Fruit fly (Drosophila melanogaster): ENCODE results near the gene mRpL21.
A peak's percentile ranks its signal among the peaks of the same experiment; 100 is the strongest.

Gene mRpL21

dm6 chr3L:19251643-19252042 lies 3.2 kb downstream of the mRpL21 start (continued):
- TF ChIP-seq cato (GFP tag; optimal IDR thresholded peaks at IDR 0.05; ENCODE audit: borderline replicate concordance) (no peak), CG31441 (GFP tag; IDR thresholded peaks at IDR 0.05) (peak; percentile 45; the same call in 1 of the 2 replicates), CG8359 (GFP tag; optimal IDR thresholded peaks at IDR 0.05; ENCODE audit: borderline replicate concordance) (no peak), CG13894 (tag; optimal IDR thresholded peaks at IDR 0.05) (no peak), pita (GFP tag; optimal IDR thresholded peaks at IDR 0.05) (no peak), NFAT (GFP tag; IDR thresholded peaks at IDR 0.05) (no peak), CG9215 (GFP tag; IDR thresholded peaks at IDR 0.05) (no peak), cas (GFP tag; IDR thresholded peaks at IDR 0.05) (no peak), CG12155 (GFP tag; optimal IDR thresholded peaks at IDR 0.05) (no peak), CG15269 (tag; optimal IDR thresholded peaks at IDR 0.05) (peak; percentile 37), Opbp (GFP tag; IDR thresholded peaks at IDR 0.05; ENCODE audit: partially characterized antibody) (no peak), croc (GFP tag; conservative IDR thresholded peaks at IDR 0.05) (no peak), CG17186 (GFP tag; optimal IDR thresholded peaks at IDR 0.05) (no peak), CG10147 (GFP tag; optimal IDR thresholded peaks at IDR 0.05) (peak; percentile 26), CG10267 (tag; optimal IDR thresholded peaks at IDR 0.05) (peak; percentile 19), CG17359 (tag; optimal IDR thresholded peaks at IDR 0.05) (peak; percentile 1), bsh (GFP tag; optimal IDR thresholded peaks at IDR 0.05) (peak in 1 of 2 experiments; percentile 47), nau (GFP tag; optimal IDR thresholded peaks at IDR 0.05) (no peak), HLH4C (GFP tag; IDR thresholded peaks at IDR 0.05; ENCODE audit: partially characterized antibody) (no peak), maf-S (GFP tag; optimal IDR thresholded peaks at IDR 0.05) (no peak), stwl (tag; optimal IDR thresholded peaks at IDR 0.05) (no peak), CG4820 (GFP tag; optimal IDR thresholded peaks at IDR 0.05) (peak; percentile 11), Meics (GFP tag; optimal IDR thresholded peaks at IDR 0.05) (peak; percentile 33), dimm (GFP tag; IDR thresholded peaks at IDR 0.05) (no peak), CG18262 (tag; optimal IDR thresholded peaks at IDR 0.05) (peak; percentile 50), grau (tag; optimal IDR thresholded peaks at IDR 0.05) (peak; percentile 55), Dll (GFP tag; IDR thresholded peaks at IDR 0.05; ENCODE audit: partially characterized antibody) (no peak), bab2 (GFP tag; optimal IDR thresholded peaks at IDR 0.05) (no peak), Six4 (GFP tag; optimal IDR thresholded peaks at IDR 0.05) (no peak), phol (tag; optimal IDR thresholded peaks at IDR 0.05) (peak; percentile 47), Hand (GFP tag; optimal IDR thresholded peaks at IDR 0.05) (no peak), wdn (GFP tag; IDR thresholded peaks at IDR 0.05) (no peak), MTF-1 (GFP tag; optimal IDR thresholded peaks at IDR 0.05; ENCODE audit: borderline replicate concordance) (no peak), Ssrp (tag; optimal IDR thresholded peaks at IDR 0.05) (peak; percentile 18), CG15601 (tag; optimal IDR thresholded peaks at IDR 0.05) (peak; percentile 26), gt (GFP tag; IDR thresholded peaks at IDR 0.05) (no peak), gem (tag; optimal IDR thresholded peaks at IDR 0.05) (peak; percentile 69), ham (GFP tag; IDR thresholded peaks at IDR 0.05) (no peak), Atf3 (GFP tag; optimal IDR thresholded peaks at IDR 0.05) (no peak), CG32772 (GFP tag; IDR thresholded peaks at IDR 0.05) (no peak), gro (GFP tag; optimal IDR thresholded peaks at IDR 0.05) (no peak), br (optimal IDR thresholded peaks at IDR 0.05) (no peak), Ravus (GFP tag; IDR thresholded peaks at IDR 0.05) (no peak), CG7839 (tag; optimal IDR thresholded peaks at IDR 0.05) (peak; percentile 55), Fer3 (tag; optimal IDR thresholded peaks at IDR 0.05) (no peak), CG9609 (GFP tag; optimal IDR thresholded peaks at IDR 0.05) (no peak), CG12219 (GFP tag; optimal IDR thresholded peaks at IDR 0.05) (no peak), pum (GFP tag; optimal IDR thresholded peaks at IDR 0.05) (no peak), CG10565 (GFP tag; optimal IDR thresholded peaks at IDR 0.05) (no peak), tgo (GFP tag; IDR thresholded peaks at IDR 0.05) (no peak), tna (GFP tag; IDR thresholded peaks at IDR 0.05; ENCODE audit: partially characterized antibody) (no peak)
